Worm (Caenorhabditis elegans) whole organism, early embryonic: ENCODE measurements around the gene srw-66.

Experiments used
- F13C5.2 ChIP-seq: sonication (generic microtip); optimal IDR thresholded peaks from 2 replicates; lab custom pipeline; 2017; ENCODE audit warnings: mild to moderate bottlenecking, missing genetic modification characterization, inconsistent platforms, missing compliant biosample characterization
- ama-1 ChIP-seq: fragments of 150-350 bp; optimal IDR thresholded peaks from 2 replicates; lab custom pipeline; 2014
- ceh-36 ChIP-seq: sonication (generic microtip); optimal IDR thresholded peaks from 2 replicates; lab custom pipeline; 2016; ENCODE audit warnings: missing genetic modification characterization, inconsistent platforms, missing compliant biosample characterization
- ets-7 ChIP-seq: sonication (generic microtip); optimal IDR thresholded peaks from 2 replicates; lab custom pipeline; 2016; ENCODE audit warnings: missing genotype, missing genetic modification characterization, missing compliant biosample characterization
- flt-1 ChIP-seq: fragments of 200-800 bp; sonication (Bioruptor generic); IDR thresholded peaks from 2 replicates; pipeline ENCODE4 v1.3.6; 2022; ENCODE audit warnings: missing genetic modification characterization, missing compliant biosample characterization
- hmbx-1 ChIP-seq: sonication (generic microtip); optimal IDR thresholded peaks from 2 replicates; lab custom pipeline; 2016; ENCODE audit warnings: mild to moderate bottlenecking, missing genetic modification characterization, missing compliant biosample characterization
- hmg-4 ChIP-seq: fragments of 200-800 bp; sonication (Bioruptor generic); optimal IDR thresholded peaks from 2 replicates; lab custom pipeline; 2018; ENCODE audit warnings: mild to moderate bottlenecking, missing genetic modification characterization, missing compliant biosample characterization
- scrt-1 ChIP-seq: fragments of 200-800 bp; sonication (Bioruptor generic); IDR thresholded peaks from 2 replicates; pipeline ENCODE4 v1.3.6; 2022; ENCODE audit warnings: missing genetic modification characterization, missing compliant biosample characterization
- tbx-11 ChIP-seq: fragments of 200-800 bp; sonication (Bioruptor generic); IDR thresholded peaks from 2 replicates; pipeline ENCODE4 v1.3.6; 2022; ENCODE audit warnings: missing genetic modification characterization, missing compliant biosample characterization
- tbx-37 ChIP-seq: fragments of 200-800 bp; sonication (Bioruptor generic); conservative IDR thresholded peaks from 2 replicates; pipeline ENCODE4 v1.3.6; 2022; ENCODE audit warnings: missing genetic modification reagents, missing genetic modification characterization, missing compliant biosample characterization
- tra-4 ChIP-seq: sonication (generic microtip); optimal IDR thresholded peaks from 2 replicates; lab custom pipeline; 2017; ENCODE audit warnings: missing genetic modification characterization, missing compliant biosample characterization

- TF ChIP-seq hmbx-1 (tag; lab: Kevin White, UChicago) (no peak), ama-1 (lab: Kevin White, UChicago) (no peak), tbx-37 (no peak), F13C5.2 (tag; lab: Kevin White, UChicago) (peak; percentile 67), ets-7 (no peak), flt-1 (GFP tag; lab: Robert Waterston, UW) (no peak), hmg-4 (peak; percentile 86), scrt-1 (no peak), tbx-11 (no peak), ceh-36 (tag; lab: Kevin White, UChicago) (no peak), tra-4 (tag; lab: Kevin White, UChicago) (no peak)
These were observed 24.9 kb downstream of the srw-66 start for ce11 chrII:1246855-1247259.
